Worm (Caenorhabditis elegans) whole organism, late embryonic: ENCODE results near the gene lin-31.

Source experiments
- F13H6.1 ChIP-seq: sonication (generic microtip); optimal IDR thresholded peaks from 2 replicates; lab custom pipeline; 2016; ENCODE audit warnings: missing genetic modification characterization, missing compliant biosample characterization
- K09A11.1 ChIP-seq: sonication (generic microtip); optimal IDR thresholded peaks from 2 replicates; lab custom pipeline; 2017; ENCODE audit warnings: antibody characterized with exemption, mild to moderate bottlenecking, missing genetic modification characterization, missing compliant biosample characterization; ENCODE audit not compliant: insufficient read depth
- T23F11.4 ChIP-seq: fragments of 200-800 bp; sonication (Bioruptor generic); optimal IDR thresholded peaks from 2 replicates; lab custom pipeline; 2018; ENCODE audit warnings: mild to moderate bottlenecking, missing genetic modification characterization, missing compliant biosample characterization
- ahr-1 ChIP-seq: sonication (generic microtip); optimal IDR thresholded peaks from 2 replicates; lab custom pipeline; 2016; ENCODE audit warnings: missing genetic modification characterization, missing compliant biosample characterization
- ceh-19 ChIP-seq: fragments of 200-800 bp; sonication (Bioruptor generic); optimal IDR thresholded peaks from 2 replicates; lab custom pipeline; 2018; ENCODE audit warnings: mild to moderate bottlenecking, missing genetic modification characterization, missing compliant biosample characterization
- ceh-9 ChIP-seq: sonication (generic microtip); optimal IDR thresholded peaks from 2 replicates; lab custom pipeline; 2016; ENCODE audit warnings: mild to moderate bottlenecking, missing genetic modification characterization, inconsistent platforms, missing compliant biosample characterization
- dmd-4 ChIP-seq: sonication (generic microtip); optimal IDR thresholded peaks from 2 replicates; lab custom pipeline; 2016; ENCODE audit warnings: borderline replicate concordance, missing genetic modification characterization, missing compliant biosample characterization
- ets-4 ChIP-seq: sonication (generic microtip); optimal IDR thresholded peaks from 2 replicates; lab custom pipeline; 2016; ENCODE audit warnings: missing genetic modification characterization, missing compliant biosample characterization
- eyg-1 ChIP-seq: sonication (generic microtip); optimal IDR thresholded peaks from 2 replicates; lab custom pipeline; 2016; ENCODE audit warnings: missing genotype, missing genetic modification characterization, missing compliant biosample characterization
- fax-1 ChIP-seq: sonication (generic microtip); optimal IDR thresholded peaks from 2 replicates; lab custom pipeline; 2016; ENCODE audit warnings: missing genotype, missing genetic modification characterization, missing compliant biosample characterization
- fkh-10 ChIP-seq: fragments of 150-350 bp; optimal IDR thresholded peaks from 2 replicates; lab custom pipeline; 2014; ENCODE audit warnings: missing biosample characterization, missing genetic modification reagents, missing genetic modification characterization
- fkh-6 ChIP-seq: sonication (generic microtip); optimal IDR thresholded peaks from 2 replicates; lab custom pipeline; 2016; ENCODE audit warnings: missing genetic modification characterization, missing compliant biosample characterization
- hlh-13 ChIP-seq: fragments of 200-800 bp; sonication (Bioruptor generic); optimal IDR thresholded peaks from 2 replicates; lab custom pipeline; 2018; ENCODE audit warnings: mild to moderate bottlenecking, missing genetic modification characterization, missing compliant biosample characterization
- hlh-30 ChIP-seq: sonication (generic microtip); optimal IDR thresholded peaks from 2 replicates; lab custom pipeline; 2017; ENCODE audit warnings: antibody characterized with exemption, missing genetic modification characterization, missing compliant biosample characterization; ENCODE audit not compliant: insufficient read depth
- lim-6 ChIP-seq: sonication (generic microtip); optimal IDR thresholded peaks from 2 replicates; lab custom pipeline; 2016; ENCODE audit warnings: missing genetic modification characterization, missing compliant biosample characterization
- nfya-1 ChIP-seq: sonication (generic microtip); optimal IDR thresholded peaks from 2 replicates; lab custom pipeline; 2017; ENCODE audit warnings: missing genetic modification characterization, mild to moderate bottlenecking, missing compliant biosample characterization, antibody characterized with exemption, moderate library complexity
- nhr-11 ChIP-seq: fragments of 150-350 bp; optimal IDR thresholded peaks from 2 replicates; lab custom pipeline; 2014; ENCODE audit warnings: missing biosample characterization, missing genetic modification characterization
- nhr-232 ChIP-seq: sonication (generic microtip); optimal IDR thresholded peaks from 2 replicates; lab custom pipeline; 2016; ENCODE audit warnings: missing genetic modification characterization, missing compliant biosample characterization
- npax-4 ChIP-seq: sonication (generic microtip); optimal IDR thresholded peaks from 2 replicates; lab custom pipeline; 2016; ENCODE audit warnings: missing genetic modification characterization, missing compliant biosample characterization
- odd-2 ChIP-seq: sonication (generic microtip); optimal IDR thresholded peaks from 2 replicates; lab custom pipeline; 2017; ENCODE audit warnings: antibody characterized with exemption, mild to moderate bottlenecking, missing genetic modification characterization, missing compliant biosample characterization
- pat-9 ChIP-seq: fragments of 200-800 bp; sonication (Bioruptor generic); optimal IDR thresholded peaks from 2 replicates; lab custom pipeline; 2018; ENCODE audit warnings: mild to moderate bottlenecking, missing genetic modification characterization, moderate library complexity, missing compliant biosample characterization
- pax-1 ChIP-seq: fragments of 150-350 bp; optimal IDR thresholded peaks from 2 replicates; lab custom pipeline; 2014; ENCODE audit warnings: missing biosample characterization, missing genetic modification characterization
- sdc-2 ChIP-seq: sonication (generic microtip); optimal IDR thresholded peaks from 2 replicates; lab custom pipeline; 2016; ENCODE audit warnings: missing genotype, missing genetic modification characterization, missing compliant biosample characterization
- ttx-3 ChIP-seq: sonication (generic microtip); optimal IDR thresholded peaks from 2 replicates; lab custom pipeline; 2016; ENCODE audit warnings: missing genetic modification reagents, missing genetic modification characterization, missing compliant biosample characterization
- unc-55 ChIP-seq: sonication (generic microtip); optimal IDR thresholded peaks from 2 replicates; lab custom pipeline; 2017; ENCODE audit warnings: missing biosample characterization, missing genetic modification reagents, missing genetic modification characterization
- unc-86 ChIP-seq: sonication (generic microtip); optimal IDR thresholded peaks from 2 replicates; lab custom pipeline; 2016; ENCODE audit warnings: missing genetic modification characterization, missing compliant biosample characterization
- zip-5 ChIP-seq: sonication (generic microtip); optimal IDR thresholded peaks from 2 replicates; lab custom pipeline; 2016; ENCODE audit warnings: missing genetic modification characterization, missing compliant biosample characterization

Gene lin-31

ce11 chrII:4025462-4025861 is 43.1 kb downstream of the lin-31 start, which contains the start of gene K07D4.5:
Gene K07D4.5, minus strand, starts transcription at chrII:4025562.
- no peak for TF ChIP-seq odd-2 (tag; lab: Kevin White, UChicago)
- TF ChIP-seq T23F11.4: no peak
- TF ChIP-seq unc-86 (tag; lab: Kevin White, UChicago): no peak
- TF ChIP-seq nfya-1 (tag; lab: Kevin White, UChicago): no peak
- TF ChIP-seq nhr-232: no peak
- no peak for TF ChIP-seq eyg-1 (tag; lab: Kevin White, UChicago)
- no peak for TF ChIP-seq ets-4 (tag; lab: Kevin White, UChicago)
- no peak for TF ChIP-seq hlh-30
- TF ChIP-seq ahr-1 (tag; lab: Kevin White, UChicago): no peak
- TF ChIP-seq fkh-6 (tag; lab: Kevin White, UChicago): no peak
- no peak for TF ChIP-seq pax-1 (tag; lab: Kevin White, UChicago)
- no peak for TF ChIP-seq fkh-10 (GFP tag; lab: Kevin White, UChicago)

ce11 chrII:4028276-4028675 is 45.9 kb downstream of the lin-31 start, which contains the start of gene K07D4.9:
Gene K07D4.9, plus strand, starts transcription at chrII:4028576.
- TF ChIP-seq hlh-30 (no peak), pat-9 (tag; lab: Kevin White, UChicago) (no peak), zip-5 (tag; lab: Kevin White, UChicago) (no peak), ttx-3 (tag; lab: Kevin White, UChicago) (no peak), hlh-13 (GFP tag; lab: Kevin White, UChicago) (no peak), fax-1 (tag; lab: Kevin White, UChicago) (no peak), lim-6 (tag; lab: Kevin White, UChicago) (no peak), npax-4 (tag; lab: Kevin White, UChicago) (no peak), dmd-4 (tag; lab: Kevin White, UChicago) (no peak), unc-55 (GFP tag; lab: Kevin White, UChicago) (no peak), nhr-11 (tag; lab: Kevin White, UChicago) (no peak), unc-86 (tag; lab: Kevin White, UChicago) (no peak), K09A11.1 (tag; lab: Kevin White, UChicago) (no peak), nfya-1 (tag; lab: Kevin White, UChicago) (no peak), ceh-9 (tag; lab: Kevin White, UChicago) (no peak), ceh-19 (GFP tag; lab: Kevin White, UChicago) (no peak), sdc-2 (tag; lab: Kevin White, UChicago) (no peak)

- TF ChIP-seq F13H6.1: no peak
- TF ChIP-seq, all 69 proteins: peak for 0
These were observed 49.9 kb downstream of the lin-31 start, which contains the start of gene K07D4.4 for ce11 chrII:4032293-4032692. Gene K07D4.4, minus strand, starts transcription at chrII:4032393.
